Worm (Caenorhabditis elegans) whole organism, L4/young adult: ENCODE results near the gene clec-58.
"Not testable (repeated sequence)": the region's sequence is repeated elsewhere in the genome, so short reads cannot be mapped to it uniquely, and the experiment has no call there.

Experiments used
- W03F9.2 ChIP-seq: fragments of 150-350 bp; optimal IDR thresholded peaks from 2 replicates; lab custom pipeline; 2014; ENCODE audit warnings: missing biosample characterization, missing genetic modification characterization
- dao-5 ChIP-seq: sonication (generic microtip); optimal IDR thresholded peaks from 2 replicates; lab custom pipeline; 2016; ENCODE audit warnings: missing genotype, missing genetic modification characterization, moderate library complexity, missing compliant biosample characterization
- him-1 ChIP-seq: sonication (generic microtip); optimal IDR thresholded peaks from 2 replicates; lab custom pipeline; 2016; ENCODE audit warnings: missing genotype, missing genetic modification reagents, missing genetic modification characterization, missing compliant biosample characterization

Gene clec-58

ce11 chrII:10444971-10445707, 30.8 kb downstream of the clec-58 start:
- TF ChIP-seq him-1 (tag; lab: Kevin White, UChicago) (no peak), W03F9.2 (tag; lab: Kevin White, UChicago) (no peak), dao-5 (tag; lab: Kevin White, UChicago) (no peak)

- TF ChIP-seq W03F9.2 (tag; lab: Kevin White, UChicago), result no peak
These were observed 32.0 kb downstream of the clec-58 start for ce11 chrII:10443898-10444297.

- not testable (repeated sequence) for TF ChIP-seq him-1, W03F9.2, dao-5 (tag; lab: Kevin White, UChicago)
These were observed 33.1 kb downstream of the clec-58 start, which contains the start of gene ZK673.1 for ce11 chrII:10442846-10443245. Gene ZK673.1, plus strand, starts transcription at chrII:10443146.

ce11 chrII:10439976-10440375, 36.0 kb downstream of the clec-58 start, which contains the start of gene E04D5.4:
Gene E04D5.4, plus strand, starts transcription at chrII:10440276.
- TF ChIP-seq W03F9.2 (tag; lab: Kevin White, UChicago) (no peak), him-1 (tag; lab: Kevin White, UChicago) (no peak), dao-5 (tag; lab: Kevin White, UChicago) (no peak)

- TF ChIP-seq W03F9.2 (tag; lab: Kevin White, UChicago) (no peak), him-1 (tag; lab: Kevin White, UChicago) (no peak), dao-5 (tag; lab: Kevin White, UChicago) (no peak)
These were observed 38.1 kb downstream of the clec-58 start for ce11 chrII:10437840-10438239.

ce11 chrII:10435836-10436235, 40.1 kb downstream of the clec-58 start, which contains the start of gene cut-4:
Gene cut-4, plus strand, starts transcription at chrII:10436136.
- TF ChIP-seq dao-5 (tag; lab: Kevin White, UChicago) (no peak), W03F9.2 (tag; lab: Kevin White, UChicago) (no peak), him-1 (tag; lab: Kevin White, UChicago) (no peak)
